Worm (Caenorhabditis elegans) whole organism, L3 larva: Measurements from ENCODE around the gene B0281.3.
"Not testable (repeated sequence)": the region's sequence is repeated elsewhere in the genome, so short reads cannot be mapped to it uniquely, and the experiment has no call there.

ENCODE experiments used
- R02D3.7 ChIP-seq: fragments of 150-350 bp; optimal IDR thresholded peaks from 2 replicates; lab custom pipeline; 2014; ENCODE audit warnings: missing biosample characterization, missing genetic modification characterization
- ZK546.5 ChIP-seq: sonication (generic microtip); optimal IDR thresholded peaks from 2 replicates; lab custom pipeline; 2017; ENCODE audit warnings: missing biosample characterization, missing genetic modification characterization
- aly-2 ChIP-seq: fragments of 150-350 bp; optimal IDR thresholded peaks from 2 replicates; lab custom pipeline; 2014; ENCODE audit warnings: missing biosample characterization, missing genetic modification characterization
- ama-1 ChIP-seq: fragments of 150-350 bp; optimal IDR thresholded peaks from 2 replicates; lab custom pipeline; 2018
- ceh-16 ChIP-seq: sonication (generic microtip); optimal IDR thresholded peaks from 2 replicates; lab custom pipeline; 2017; ENCODE audit warnings: missing biosample characterization, missing genetic modification characterization
- ceh-82 ChIP-seq: fragments of 150-350 bp; optimal IDR thresholded peaks from 2 replicates; lab custom pipeline; 2014; ENCODE audit warnings: missing biosample characterization, missing genetic modification characterization
- ceh-9 ChIP-seq: sonication (generic microtip); optimal IDR thresholded peaks from 2 replicates; lab custom pipeline; 2018; ENCODE audit warnings: missing biosample characterization, missing genetic modification characterization
- egl-27 ChIP-seq: sonication (generic microtip); optimal IDR thresholded peaks from 4 replicates; lab custom pipeline; 2017; ENCODE audit warnings: missing biosample characterization, missing genetic modification reagents, missing genetic modification characterization
- egl-5 ChIP-seq: fragments of 150-350 bp; optimal IDR thresholded peaks from 2 replicates; lab custom pipeline; 2017; ENCODE audit warnings: missing biosample characterization, missing genetic modification reagents, missing genetic modification characterization, inconsistent platforms
- elt-2 ChIP-seq: sonication (generic microtip); optimal IDR thresholded peaks from 2 replicates; lab custom pipeline; 2016; ENCODE audit warnings: missing genetic modification reagents, mild to moderate bottlenecking, missing genetic modification characterization, missing compliant biosample characterization
- eor-1 ChIP-seq, 2 experiments: fragments of 150-350 bp; optimal IDR thresholded peaks; 2 replicates each; lab custom pipeline; 2014 to 2018; ENCODE audit warnings: missing biosample characterization in 2 of 2, missing genetic modification characterization in 2 of 2
- fkh-2 ChIP-seq: fragments of 150-350 bp; optimal IDR thresholded peaks from 2 replicates; lab custom pipeline; 2014; ENCODE audit warnings: missing biosample characterization, missing genetic modification reagents, missing genetic modification characterization
- fos-1 ChIP-seq: fragments of 150-350 bp; optimal IDR thresholded peaks from 2 replicates; lab custom pipeline; 2014; ENCODE audit warnings: missing biosample characterization, missing genetic modification characterization
- lin-15B ChIP-seq: fragments of 150-350 bp; optimal IDR thresholded peaks from 2 replicates; lab custom pipeline; 2014; ENCODE audit warnings: missing biosample characterization, missing genetic modification characterization
- lin-39 ChIP-seq: fragments of 150-350 bp; optimal IDR thresholded peaks from 2 replicates; lab custom pipeline; 2018; ENCODE audit warnings: missing biosample characterization, missing genetic modification reagents, missing genetic modification characterization
- mml-1 ChIP-seq: fragments of 150-350 bp; sonication (generic microtip); optimal IDR thresholded peaks from 3 replicates; lab custom pipeline; 2014; ENCODE audit warnings: missing biosample characterization, missing genetic modification characterization
- nfya-1 ChIP-seq: sonication (generic microtip); optimal IDR thresholded peaks from 2 replicates; lab custom pipeline; 2017; ENCODE audit warnings: missing genetic modification characterization, mild to moderate bottlenecking, missing compliant biosample characterization, antibody characterized with exemption, moderate library complexity; ENCODE audit not compliant: insufficient read depth
- nhr-237 ChIP-seq: fragments of 150-350 bp; optimal IDR thresholded peaks from 2 replicates; lab custom pipeline; 2014; ENCODE audit warnings: missing biosample characterization, missing genetic modification characterization
- nhr-25 ChIP-seq: sonication (generic microtip); optimal IDR thresholded peaks from 2 replicates; lab custom pipeline; 2017; ENCODE audit warnings: missing biosample characterization, missing genetic modification characterization
- nhr-28 ChIP-seq: fragments of 150-350 bp; optimal IDR thresholded peaks from 2 replicates; lab custom pipeline; 2014; ENCODE audit warnings: missing biosample characterization, missing genetic modification characterization
- nhr-43 ChIP-seq: sonication (generic microtip); optimal IDR thresholded peaks from 2 replicates; lab custom pipeline; 2016; ENCODE audit warnings: mild to moderate bottlenecking, missing genetic modification characterization, missing compliant biosample characterization; ENCODE audit not compliant: poor library complexity, severe bottlenecking
- nhr-76 ChIP-seq: fragments of 150-350 bp; sonication (generic microtip); optimal IDR thresholded peaks from 5 replicates; lab custom pipeline; 2014; ENCODE audit warnings: missing biosample characterization, missing genetic modification characterization
- nhr-77 ChIP-seq: fragments of 150-350 bp; optimal IDR thresholded peaks from 2 replicates; lab custom pipeline; 2014; ENCODE audit warnings: missing biosample characterization, missing genetic modification characterization
- pqm-1 ChIP-seq: fragments of 150-350 bp; optimal IDR thresholded peaks from 2 replicates; lab custom pipeline; 2017; ENCODE audit warnings: missing biosample characterization, missing genetic modification characterization, inconsistent platforms
- skn-1 ChIP-seq: fragments of 150-350 bp; optimal IDR thresholded peaks from 2 replicates; lab custom pipeline; 2014; ENCODE audit warnings: missing biosample characterization, missing genetic modification characterization
- snpc-4 ChIP-seq: fragments of 150-350 bp; optimal IDR thresholded peaks from 2 replicates; lab custom pipeline; 2014; ENCODE audit warnings: missing biosample characterization, missing genetic modification characterization
- tbx-2 ChIP-seq: sonication (generic microtip); optimal IDR thresholded peaks from 2 replicates; lab custom pipeline; 2016; ENCODE audit warnings: mild to moderate bottlenecking, missing genetic modification characterization, missing compliant biosample characterization
- unc-62 ChIP-seq: fragments of 150-350 bp; sonication (generic microtip); optimal IDR thresholded peaks from 4 replicates; lab custom pipeline; 2014; ENCODE audit warnings: missing biosample characterization, missing genetic modification reagents, missing genetic modification characterization

Gene B0281.3

DNA sequence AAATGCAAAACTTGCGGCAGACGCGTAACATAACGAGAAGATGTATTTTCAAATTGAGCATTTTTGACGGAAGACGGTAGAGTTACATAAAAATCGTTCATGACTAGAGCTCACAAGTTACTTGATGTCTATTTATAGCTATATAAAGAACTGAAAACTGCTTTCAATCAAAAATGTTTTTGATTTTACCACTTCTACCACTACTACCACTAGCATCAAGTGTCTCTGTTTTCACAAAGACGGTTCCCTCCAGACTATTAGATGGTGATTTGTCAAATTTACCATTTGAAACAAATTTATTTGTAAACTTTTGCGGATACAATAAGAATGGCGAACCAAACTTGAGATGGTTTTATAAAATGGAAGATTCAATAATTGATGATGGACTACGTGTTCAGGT lies 24.2 kb upstream of the B0281.3 start, which contains the start of gene K09F6.9:
Gene K09F6.9 (minus strand): TSS at position 101 of the 400 bp plus-strand sequence.
- not testable (repeated sequence) for TF ChIP-seq fos-1, skn-1, nhr-25 (tag; lab: Kevin White, UChicago)

DNA sequence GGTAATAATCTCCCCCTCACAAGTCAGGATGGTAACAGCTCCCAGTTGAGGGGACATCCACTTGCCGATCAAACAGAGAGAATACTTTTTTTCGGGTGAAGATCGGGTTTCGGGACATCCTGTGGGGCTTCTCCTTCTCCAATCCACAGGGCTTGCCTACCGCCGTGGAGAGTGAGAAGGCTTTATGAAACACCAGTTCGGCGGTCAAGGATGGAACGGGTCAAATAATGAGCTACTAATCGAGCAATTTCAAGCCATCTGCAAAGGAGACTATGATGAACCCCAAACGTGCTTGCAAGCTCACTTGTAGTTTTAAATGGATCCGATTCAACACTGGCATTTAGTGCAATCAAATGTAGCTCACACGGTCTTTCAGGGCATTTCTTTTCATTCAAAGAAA lies 22.1 kb upstream of the B0281.3 start:
- TF ChIP-seq nhr-25 (tag; lab: Kevin White, UChicago) (no peak), nhr-237 (tag; lab: Kevin White, UChicago) (no peak), egl-5 (tag; lab: Kevin White, UChicago) (no peak), nhr-76 (tag; lab: Kevin White, UChicago) (no peak), tbx-2 (tag; lab: Kevin White, UChicago) (no peak), pqm-1 (no peak), ZK546.5 (tag; lab: Kevin White, UChicago) (no peak), elt-2 (tag; lab: Kevin White, UChicago) (no peak), lin-39 (tag; lab: Kevin White, UChicago) (no peak), ama-1 (lab: Kevin White, UChicago) (no peak), nhr-43 (tag; lab: Kevin White, UChicago) (no peak), mml-1 (tag; lab: Kevin White, UChicago) (no peak), eor-1 (tag; optimal IDR thresholded peaks at IDR 0.05; lab: Kevin White, UChicago) (no peak), ceh-9 (tag; lab: Kevin White, UChicago) (no peak), snpc-4 (tag; lab: Kevin White, UChicago) (no peak), nhr-77 (no peak), ceh-16 (tag; lab: Kevin White, UChicago) (no peak)
- TF ChIP-seq, all 47 proteins: peak for 0

DNA sequence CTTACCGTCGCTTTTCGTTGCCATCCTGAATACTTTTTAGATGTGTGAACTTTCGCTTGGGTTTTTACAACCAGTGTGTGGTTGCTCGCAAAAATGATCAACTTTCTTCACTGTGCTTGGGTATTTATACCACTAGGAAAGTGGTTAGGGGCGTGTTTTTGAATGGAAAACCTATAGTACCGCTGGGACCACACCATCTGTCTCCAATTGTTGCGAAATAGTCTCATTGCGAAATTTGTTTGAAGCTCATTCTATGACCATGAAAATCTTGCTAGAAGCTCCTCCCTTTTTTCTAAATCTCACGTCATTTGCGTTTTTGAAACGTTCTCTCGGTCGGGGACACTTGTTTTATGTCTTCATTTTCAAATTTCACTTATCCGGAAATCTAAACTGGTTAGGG lies 18.0 kb upstream of the B0281.3 start, which contains the start of the genes K09F6.10 and K09F6.13:
Gene K09F6.10 (minus strand): TSS at position 86 of the 400 bp plus-strand sequence.
Gene K09F6.13 (plus strand): TSS at position 317 of the 400 bp plus-strand sequence.
- TF ChIP-seq lin-39 (tag; lab: Kevin White, UChicago) (peak; percentile 33), egl-27 (tag; lab: Kevin White, UChicago) (no peak)

DNA sequence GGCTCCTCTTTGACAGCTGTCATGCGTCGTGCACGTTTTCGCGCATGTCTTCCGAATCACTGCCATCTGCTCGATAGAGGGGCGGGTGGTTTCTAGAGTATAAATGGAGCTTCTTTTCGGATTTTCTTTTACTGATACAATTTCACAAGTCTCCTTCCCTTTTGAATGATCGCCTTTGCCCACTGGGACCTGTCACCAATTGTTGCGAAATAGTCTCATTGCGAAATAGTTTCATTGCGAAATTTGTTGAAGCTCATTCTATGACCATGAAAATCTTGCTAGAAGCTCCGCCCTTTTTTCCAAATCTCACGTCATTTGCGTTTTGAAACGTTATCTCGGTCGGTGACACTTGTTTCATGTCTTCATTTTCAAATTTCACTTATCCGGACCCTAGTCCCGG lies 17.4 kb upstream of the B0281.3 start:
- TF ChIP-seq R02D3.7 (tag; lab: Kevin White, UChicago) = no peak
- no peak for TF ChIP-seq nhr-28 (tag; lab: Kevin White, UChicago)
- TF ChIP-seq unc-62 (GFP tag; lab: Kevin White, UChicago) = peak; percentile 11
- TF ChIP-seq aly-2 (tag; lab: Kevin White, UChicago) = no peak
- TF ChIP-seq ZK546.5 (tag; lab: Kevin White, UChicago) = no peak
- TF ChIP-seq ceh-82 (tag; lab: Kevin White, UChicago) = peak; percentile 24
- TF ChIP-seq elt-2 (tag; lab: Kevin White, UChicago) = no peak
- no peak for TF ChIP-seq lin-15B (tag; lab: Kevin White, UChicago)
- no peak for TF ChIP-seq egl-27 (tag; lab: Kevin White, UChicago)
- TF ChIP-seq nhr-76 (tag; lab: Kevin White, UChicago) = no peak
- TF ChIP-seq fkh-2 (tag; lab: Kevin White, UChicago) = no peak
- no peak for TF ChIP-seq nfya-1 (tag; lab: Kevin White, UChicago)
- peak; percentile 54 for TF ChIP-seq lin-39 (tag; lab: Kevin White, UChicago)

DNA sequence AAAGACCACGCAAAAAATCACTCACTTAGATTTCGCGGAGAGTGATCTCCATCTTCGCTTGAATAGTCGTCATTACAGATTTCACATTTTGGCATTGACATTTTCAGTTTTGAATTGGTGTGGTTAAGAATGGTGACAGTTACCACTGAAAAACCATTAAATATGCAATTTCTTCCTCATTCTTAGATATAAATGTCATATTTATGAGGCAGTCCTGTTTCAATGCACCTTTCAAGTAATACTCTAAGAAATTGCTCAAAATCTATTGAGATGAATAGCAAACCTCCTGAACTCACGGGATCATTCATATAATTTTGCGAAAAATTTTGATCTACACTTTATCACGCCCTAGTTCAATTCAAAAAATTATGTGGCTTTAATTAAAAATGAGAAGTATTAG lies 14.8 kb upstream of the B0281.3 start, which contains the start of gene K09F6.7:
Gene K09F6.7 (minus strand): TSS at position 101 of the 400 bp plus-strand sequence.
- TF ChIP-seq ceh-16 (tag; lab: Kevin White, UChicago) = no peak
- TF ChIP-seq snpc-4 (tag; lab: Kevin White, UChicago) = no peak
- no peak for TF ChIP-seq nhr-25 (tag; lab: Kevin White, UChicago)

DNA sequence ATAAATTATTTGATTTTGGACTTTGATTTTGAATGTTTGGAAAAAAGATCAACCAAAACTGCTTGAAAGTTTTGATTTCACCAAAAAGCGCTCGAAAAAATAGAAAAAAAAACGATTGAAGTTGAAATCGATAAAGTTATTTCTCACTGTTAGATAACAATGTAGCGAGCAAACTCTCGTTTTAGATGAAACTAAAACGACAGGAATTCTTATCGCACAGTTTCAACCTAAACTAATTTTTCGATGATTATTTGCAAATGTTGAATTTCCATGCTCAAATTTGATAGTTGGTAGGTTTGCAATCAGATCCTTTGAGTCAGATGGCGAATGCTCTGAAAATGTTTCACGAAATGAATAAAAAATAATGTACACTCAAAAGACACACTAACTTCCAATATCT lies 14.3 kb upstream of the B0281.3 start:
- no peak for TF ChIP-seq fos-1 (tag; lab: Kevin White, UChicago)
- TF ChIP-seq pqm-1 = peak; percentile 1
- TF ChIP-seq elt-2 (tag; lab: Kevin White, UChicago) = peak; percentile 46
- TF ChIP-seq ceh-16 (tag; lab: Kevin White, UChicago) = no peak
